Worm (Caenorhabditis elegans) whole organism, L3 larva: ENCODE measurements around the gene lin-5.

Source experiments
- R02D3.7 ChIP-seq: fragments of 150-350 bp; optimal IDR thresholded peaks from 2 replicates; lab custom pipeline; 2014; ENCODE audit warnings: missing biosample characterization, missing genetic modification characterization
- ZK546.5 ChIP-seq: sonication (generic microtip); optimal IDR thresholded peaks from 2 replicates; lab custom pipeline; 2017; ENCODE audit warnings: missing biosample characterization, missing genetic modification characterization
- ama-1 ChIP-seq: fragments of 150-350 bp; optimal IDR thresholded peaks from 2 replicates; lab custom pipeline; 2018
- ceh-16 ChIP-seq: sonication (generic microtip); optimal IDR thresholded peaks from 2 replicates; lab custom pipeline; 2017; ENCODE audit warnings: missing biosample characterization, missing genetic modification characterization
- ceh-28 ChIP-seq: fragments of 150-350 bp; optimal IDR thresholded peaks from 2 replicates; lab custom pipeline; 2014; ENCODE audit warnings: missing biosample characterization, missing genetic modification reagents, missing genetic modification characterization
- ceh-82 ChIP-seq: fragments of 150-350 bp; optimal IDR thresholded peaks from 2 replicates; lab custom pipeline; 2014; ENCODE audit warnings: missing biosample characterization, missing genetic modification characterization
- ceh-9 ChIP-seq: sonication (generic microtip); optimal IDR thresholded peaks from 2 replicates; lab custom pipeline; 2018; ENCODE audit warnings: missing biosample characterization, missing genetic modification characterization
- daf-12 ChIP-seq: fragments of 150-350 bp; optimal IDR thresholded peaks from 2 replicates; lab custom pipeline; 2014; ENCODE audit warnings: missing biosample characterization, missing genetic modification reagents, missing genetic modification characterization
- egl-5 ChIP-seq: fragments of 150-350 bp; optimal IDR thresholded peaks from 2 replicates; lab custom pipeline; 2017; ENCODE audit warnings: missing biosample characterization, missing genetic modification reagents, missing genetic modification characterization, inconsistent platforms
- elt-1 ChIP-seq: fragments of 150-350 bp; optimal IDR thresholded peaks from 2 replicates; lab custom pipeline; 2014; ENCODE audit warnings: missing biosample characterization, missing genetic modification characterization
- elt-2 ChIP-seq: sonication (generic microtip); optimal IDR thresholded peaks from 2 replicates; lab custom pipeline; 2016; ENCODE audit warnings: missing genetic modification reagents, mild to moderate bottlenecking, missing genetic modification characterization, missing compliant biosample characterization
- elt-3 ChIP-seq, 3 experiments: fragments of 150-350 bp in 1 of 3; sonication (generic microtip) in 2 of 3; optimal IDR thresholded peaks; 2 replicates in 2 of 3; 4 replicates in 1 of 3; lab custom pipeline; 2014 to 2017; ENCODE audit warnings: missing biosample characterization in 3 of 3, missing genetic modification characterization in 3 of 3
- eor-1 ChIP-seq, 2 experiments: fragments of 150-350 bp; optimal IDR thresholded peaks; 2 replicates each; lab custom pipeline; 2014 to 2018; ENCODE audit warnings: missing biosample characterization in 2 of 2, missing genetic modification characterization in 2 of 2
- fkh-10 ChIP-seq: sonication (generic microtip); optimal IDR thresholded peaks from 2 replicates; lab custom pipeline; 2017; ENCODE audit warnings: missing biosample characterization, missing genetic modification reagents, missing genetic modification characterization
- fos-1 ChIP-seq: fragments of 150-350 bp; optimal IDR thresholded peaks from 2 replicates; lab custom pipeline; 2014; ENCODE audit warnings: missing biosample characterization, missing genetic modification characterization
- hmg-11 ChIP-seq: sonication (generic microtip); optimal IDR thresholded peaks from 2 replicates; lab custom pipeline; 2016; ENCODE audit warnings: missing genetic modification characterization, missing compliant biosample characterization
- jun-1 ChIP-seq: fragments of 150-350 bp; optimal IDR thresholded peaks from 2 replicates; lab custom pipeline; 2014; ENCODE audit warnings: missing biosample characterization, missing genetic modification reagents, missing genetic modification characterization
- lin-15B ChIP-seq: fragments of 150-350 bp; optimal IDR thresholded peaks from 2 replicates; lab custom pipeline; 2014; ENCODE audit warnings: missing biosample characterization, missing genetic modification characterization
- lin-39 ChIP-seq: fragments of 150-350 bp; optimal IDR thresholded peaks from 2 replicates; lab custom pipeline; 2018; ENCODE audit warnings: missing biosample characterization, missing genetic modification reagents, missing genetic modification characterization
- lsy-12 ChIP-seq: sonication (generic microtip); optimal IDR thresholded peaks from 2 replicates; lab custom pipeline; 2016; ENCODE audit warnings: mild to moderate bottlenecking, missing genetic modification characterization, missing compliant biosample characterization
- mml-1 ChIP-seq: fragments of 150-350 bp; sonication (generic microtip); optimal IDR thresholded peaks from 3 replicates; lab custom pipeline; 2014; ENCODE audit warnings: missing biosample characterization, missing genetic modification characterization
- nfya-1 ChIP-seq: sonication (generic microtip); optimal IDR thresholded peaks from 2 replicates; lab custom pipeline; 2017; ENCODE audit warnings: missing genetic modification characterization, mild to moderate bottlenecking, missing compliant biosample characterization, antibody characterized with exemption, moderate library complexity; ENCODE audit not compliant: insufficient read depth
- nhr-11 ChIP-seq: fragments of 150-350 bp; optimal IDR thresholded peaks from 2 replicates; lab custom pipeline; 2014; ENCODE audit warnings: missing biosample characterization, missing genetic modification characterization
- nhr-12 ChIP-seq: fragments of 150-350 bp; optimal IDR thresholded peaks from 2 replicates; lab custom pipeline; 2014; ENCODE audit warnings: missing biosample characterization, missing genetic modification characterization
- nhr-23 ChIP-seq: fragments of 150-350 bp; optimal IDR thresholded peaks from 2 replicates; lab custom pipeline; 2014; ENCODE audit warnings: missing biosample characterization, missing genetic modification reagents, missing genetic modification characterization
- nhr-237 ChIP-seq: fragments of 150-350 bp; optimal IDR thresholded peaks from 2 replicates; lab custom pipeline; 2014; ENCODE audit warnings: missing biosample characterization, missing genetic modification characterization
- nhr-25 ChIP-seq: sonication (generic microtip); optimal IDR thresholded peaks from 2 replicates; lab custom pipeline; 2017; ENCODE audit warnings: missing biosample characterization, missing genetic modification characterization
- nhr-43 ChIP-seq: sonication (generic microtip); optimal IDR thresholded peaks from 2 replicates; lab custom pipeline; 2016; ENCODE audit warnings: mild to moderate bottlenecking, missing genetic modification characterization, missing compliant biosample characterization; ENCODE audit not compliant: poor library complexity, severe bottlenecking
- nhr-67 ChIP-seq: fragments of 150-350 bp; optimal IDR thresholded peaks from 2 replicates; lab custom pipeline; 2014; ENCODE audit warnings: missing biosample characterization, missing genetic modification characterization
- nhr-76 ChIP-seq: fragments of 150-350 bp; sonication (generic microtip); optimal IDR thresholded peaks from 5 replicates; lab custom pipeline; 2014; ENCODE audit warnings: missing biosample characterization, missing genetic modification characterization
- nhr-77 ChIP-seq: fragments of 150-350 bp; optimal IDR thresholded peaks from 2 replicates; lab custom pipeline; 2014; ENCODE audit warnings: missing biosample characterization, missing genetic modification characterization
- pha-4 ChIP-seq: fragments of 150-350 bp; optimal IDR thresholded peaks from 2 replicates; lab custom pipeline; 2014; ENCODE audit warnings: missing biosample characterization, missing genetic modification reagents, missing genetic modification characterization
- pqm-1 ChIP-seq: fragments of 150-350 bp; optimal IDR thresholded peaks from 2 replicates; lab custom pipeline; 2017; ENCODE audit warnings: missing biosample characterization, missing genetic modification characterization, inconsistent platforms
- sea-2 ChIP-seq: fragments of 150-350 bp; sonication (generic microtip); optimal IDR thresholded peaks from 4 replicates; lab custom pipeline; 2014; ENCODE audit warnings: missing biosample characterization, missing genetic modification reagents, missing genetic modification characterization
- tbx-2 ChIP-seq: sonication (generic microtip); optimal IDR thresholded peaks from 2 replicates; lab custom pipeline; 2016; ENCODE audit warnings: mild to moderate bottlenecking, missing genetic modification characterization, missing compliant biosample characterization
- unc-62 ChIP-seq: fragments of 150-350 bp; sonication (generic microtip); optimal IDR thresholded peaks from 4 replicates; lab custom pipeline; 2014; ENCODE audit warnings: missing biosample characterization, missing genetic modification reagents, missing genetic modification characterization

Gene lin-5

DNA sequence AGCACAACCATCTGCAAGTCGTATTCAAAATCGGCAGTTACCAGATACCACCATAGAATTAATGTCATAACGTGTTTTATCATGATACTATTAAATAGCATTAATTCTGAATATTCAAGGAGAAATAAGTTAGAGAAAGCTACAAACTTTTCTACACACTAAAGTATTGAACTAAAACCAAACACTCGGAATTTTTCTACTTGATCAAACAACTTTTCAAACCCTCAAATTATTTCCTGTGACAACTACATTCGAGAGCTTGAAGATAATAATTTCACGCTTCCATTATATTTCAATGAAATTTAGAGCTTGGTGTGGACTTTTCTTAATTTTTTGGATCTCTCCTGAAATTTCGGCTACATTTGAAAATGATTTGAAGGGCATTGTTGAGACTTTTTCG is 37.9 kb upstream of the lin-5 start, which contains the start of gene irld-47:
TSS of gene irld-47 (minus strand) at position 101 of the 400 bp plus-strand sequence.
- no peak for TF ChIP-seq lin-15B
- TF ChIP-seq eor-1 (tag; optimal IDR thresholded peaks at IDR 0.05; lab: Kevin White, UChicago): no peak
- no peak for TF ChIP-seq hmg-11 (tag; lab: Kevin White, UChicago)
- TF ChIP-seq jun-1 (tag; lab: Kevin White, UChicago): no peak
- TF ChIP-seq lsy-12 (tag; lab: Kevin White, UChicago): no peak
- TF ChIP-seq ZK546.5 (tag; lab: Kevin White, UChicago): no peak
- TF ChIP-seq mml-1 (tag; lab: Kevin White, UChicago): no peak
- TF ChIP-seq nhr-23: no peak
- no peak for TF ChIP-seq fos-1
- no peak for TF ChIP-seq sea-2 (GFP tag; lab: Kevin White, UChicago)
- TF ChIP-seq unc-62: no peak
- no peak for TF ChIP-seq nhr-67 (tag; lab: Kevin White, UChicago)
- TF ChIP-seq egl-5: no peak
- TF ChIP-seq elt-2 (tag; lab: Kevin White, UChicago): no peak
- TF ChIP-seq nfya-1 (tag; lab: Kevin White, UChicago): no peak
- TF ChIP-seq lin-39 (tag; lab: Kevin White, UChicago): no peak
- TF ChIP-seq nhr-12: no peak
- no peak for TF ChIP-seq ceh-28
- no peak for TF ChIP-seq ceh-16 (tag; lab: Kevin White, UChicago)
- TF ChIP-seq, all 47 proteins: peak for 0

DNA sequence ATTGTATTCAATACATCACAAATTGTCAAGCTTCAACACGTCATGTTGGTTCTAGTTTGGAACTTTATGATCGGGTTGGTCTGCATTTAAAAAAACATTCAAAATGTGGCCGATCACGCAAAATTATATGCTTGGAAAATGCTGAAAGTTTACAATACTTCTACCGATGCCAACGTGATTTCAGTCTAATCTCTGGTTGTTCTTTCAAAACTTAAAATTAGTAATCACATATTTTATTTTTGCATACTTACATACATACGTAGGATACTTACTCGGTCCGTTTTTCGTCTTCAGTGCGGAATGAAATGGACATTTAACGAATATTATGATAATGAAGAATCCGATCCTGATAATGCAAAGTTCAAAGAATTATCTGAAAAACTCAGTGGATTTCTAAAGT is 35.3 kb upstream of the lin-5 start, which contains the start of gene srw-62:
TSS of gene srw-62 (plus strand) at position 301 of the 400 bp plus-strand sequence.
- no peak for TF ChIP-seq nhr-25 (tag; lab: Kevin White, UChicago)
- no peak for TF ChIP-seq nhr-77
- no peak for TF ChIP-seq daf-12 (tag; lab: Kevin White, UChicago)
- TF ChIP-seq nhr-11 (tag; lab: Kevin White, UChicago): no peak
- no peak for TF ChIP-seq mml-1 (tag; lab: Kevin White, UChicago)
- TF ChIP-seq lsy-12 (tag; lab: Kevin White, UChicago): no peak
- TF ChIP-seq fkh-10: no peak
- no peak for TF ChIP-seq nhr-237
- no peak for TF ChIP-seq nhr-23

DNA sequence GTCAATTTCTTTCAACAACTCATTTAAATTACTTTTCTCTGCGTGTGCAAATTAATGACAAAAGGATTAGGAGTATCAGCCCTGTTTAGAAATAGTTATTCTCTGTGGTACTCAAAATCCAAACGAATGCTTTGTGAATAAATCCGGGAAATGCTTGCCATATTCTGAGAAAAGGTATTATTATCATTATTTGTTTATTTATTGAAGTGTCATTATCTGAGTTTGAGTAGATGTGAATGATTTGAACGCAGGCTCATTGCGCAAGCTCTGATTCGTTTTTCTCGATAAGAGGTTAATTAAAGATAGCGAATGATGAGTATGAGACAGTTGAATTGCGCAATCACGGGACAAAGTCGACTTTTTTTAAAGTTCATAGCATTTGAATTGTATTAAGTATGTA is 32.5 kb upstream of the lin-5 start:
- TF ChIP-seq ama-1 (no peak), nhr-77 (no peak), elt-3 (tag; optimal IDR thresholded peaks at IDR 0.05; lab: Kevin White, UChicago) (no peak), R02D3.7 (tag; lab: Kevin White, UChicago) (no peak)

DNA sequence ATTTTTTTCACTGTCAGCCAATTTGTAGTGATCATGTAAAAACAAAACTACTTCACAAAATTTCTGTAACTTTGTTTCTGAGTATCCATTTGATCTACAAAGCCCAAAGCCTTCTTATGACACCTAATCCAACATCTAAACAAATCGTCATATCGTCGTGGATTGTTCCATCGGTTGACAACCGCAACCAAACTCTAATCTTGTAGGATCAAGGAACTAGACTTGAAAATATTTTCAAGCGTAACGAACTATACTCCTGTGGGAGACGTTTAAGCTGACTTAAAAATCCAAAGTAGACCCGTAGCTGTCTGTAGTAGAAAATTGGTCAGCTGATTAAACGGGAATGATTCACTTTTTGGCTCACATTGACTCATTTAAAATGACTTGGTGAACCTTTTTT is 30.8 kb upstream of the lin-5 start:
- no peak for TF ChIP-seq daf-12 (tag; lab: Kevin White, UChicago)
- TF ChIP-seq ceh-9 (tag; lab: Kevin White, UChicago): no peak
- TF ChIP-seq nhr-67 (tag; lab: Kevin White, UChicago): no peak
- no peak for TF ChIP-seq elt-2 (tag; lab: Kevin White, UChicago)
- no peak for TF ChIP-seq elt-1 (tag; lab: Kevin White, UChicago)
- no peak for TF ChIP-seq elt-3 (tag; optimal IDR thresholded peaks at IDR 0.05; lab: Kevin White, UChicago)
- no peak for TF ChIP-seq eor-1 (tag; optimal IDR thresholded peaks at IDR 0.05; lab: Kevin White, UChicago)
- no peak for TF ChIP-seq nhr-76 (tag; lab: Kevin White, UChicago)
- TF ChIP-seq pha-4 (tag; lab: Kevin White, UChicago): no peak
- no peak for TF ChIP-seq lsy-12 (tag; lab: Kevin White, UChicago)
- no peak for TF ChIP-seq nfya-1 (tag; lab: Kevin White, UChicago)
- no peak for TF ChIP-seq pqm-1 (tag; lab: Kevin White, UChicago)
- no peak for TF ChIP-seq R02D3.7 (tag; lab: Kevin White, UChicago)
- TF ChIP-seq tbx-2 (tag; lab: Kevin White, UChicago): no peak
- TF ChIP-seq egl-5: no peak

DNA sequence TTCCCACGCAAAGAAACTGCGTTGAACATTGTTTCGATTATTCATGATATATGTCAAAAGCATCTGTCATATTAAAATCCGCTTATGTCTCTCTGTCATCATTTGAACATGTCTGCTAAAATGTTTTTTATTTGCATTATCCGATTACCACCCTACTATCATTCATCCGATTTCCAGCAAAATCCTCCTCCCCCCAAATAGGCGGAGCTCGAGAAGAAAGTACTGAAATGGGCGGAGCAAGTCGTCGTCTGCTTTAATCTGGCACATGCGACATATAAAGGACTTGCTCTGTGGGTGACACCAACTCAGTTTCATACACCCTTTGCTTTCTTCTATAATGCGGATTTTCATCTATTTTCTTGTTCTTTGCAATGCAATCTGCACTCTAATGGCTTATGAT is 28.3 kb upstream of the lin-5 start, which contains the start of gene T09A5.14:
TSS of gene T09A5.14 (plus strand) at position 301 of the 400 bp plus-strand sequence.
- no peak for TF ChIP-seq tbx-2 (tag; lab: Kevin White, UChicago)
- TF ChIP-seq pqm-1 (tag; lab: Kevin White, UChicago): no peak
- TF ChIP-seq sea-2 (GFP tag; lab: Kevin White, UChicago): no peak
- no peak for TF ChIP-seq ZK546.5 (tag; lab: Kevin White, UChicago)
- no peak for TF ChIP-seq lin-39 (tag; lab: Kevin White, UChicago)
- TF ChIP-seq mml-1 (tag; lab: Kevin White, UChicago): no peak
- TF ChIP-seq nhr-43 (tag; lab: Kevin White, UChicago): no peak
- no peak for TF ChIP-seq ceh-82
- TF ChIP-seq nhr-12: no peak
